Worm (Caenorhabditis elegans) whole organism, L4/young adult: ENCODE data around the gene str-113.

ENCODE experiments used
- W03F9.2 ChIP-seq: fragments of 150-350 bp; optimal IDR thresholded peaks from 2 replicates; lab custom pipeline; 2014; ENCODE audit warnings: missing biosample characterization, missing genetic modification characterization
- dao-5 ChIP-seq: sonication (generic microtip); optimal IDR thresholded peaks from 2 replicates; lab custom pipeline; 2016; ENCODE audit warnings: missing genotype, missing genetic modification characterization, moderate library complexity, missing compliant biosample characterization
- him-1 ChIP-seq: sonication (generic microtip); optimal IDR thresholded peaks from 2 replicates; lab custom pipeline; 2016; ENCODE audit warnings: missing genotype, missing genetic modification reagents, missing genetic modification characterization, missing compliant biosample characterization

The str-113 gene

DNA sequence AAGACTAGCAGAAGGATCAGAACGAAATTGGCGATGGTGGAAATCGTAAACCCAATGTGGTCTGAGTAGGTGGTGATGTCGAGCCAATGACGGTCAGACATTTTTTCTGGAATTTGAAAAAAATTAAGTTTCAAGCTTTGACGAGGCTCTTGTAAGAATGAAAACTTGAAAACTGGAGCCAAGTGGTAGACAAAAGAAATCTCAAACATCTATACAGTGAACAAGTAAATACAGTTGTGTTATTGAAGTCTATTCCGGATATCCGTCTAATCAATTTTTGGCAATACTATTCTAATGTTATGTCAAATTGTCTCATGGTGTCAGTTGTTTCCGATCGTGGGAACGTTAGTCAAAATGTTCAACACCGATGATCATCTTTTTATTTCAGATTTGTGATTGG lies at the start of gene str-113:
Gene str-113, minus strand, starts transcription at position 101 of the 400 bp plus-strand sequence.
- TF ChIP-seq him-1 (no peak), dao-5 (tag; lab: Kevin White, UChicago) (no peak), W03F9.2 (no peak)

ce11 chrV:3716279-3716887 lies 49.6 kb upstream of the str-113 start:
- TF ChIP-seq W03F9.2 (no peak), him-1 (peak; percentile 38)

ce11 chrV:3715488-3716019 lies 48.8 kb upstream of the str-113 start, which contains the start of gene nrsn-1:
nrsn-1 (minus strand) TSS chrV:3715969.
- TF ChIP-seq W03F9.2: no peak

DNA sequence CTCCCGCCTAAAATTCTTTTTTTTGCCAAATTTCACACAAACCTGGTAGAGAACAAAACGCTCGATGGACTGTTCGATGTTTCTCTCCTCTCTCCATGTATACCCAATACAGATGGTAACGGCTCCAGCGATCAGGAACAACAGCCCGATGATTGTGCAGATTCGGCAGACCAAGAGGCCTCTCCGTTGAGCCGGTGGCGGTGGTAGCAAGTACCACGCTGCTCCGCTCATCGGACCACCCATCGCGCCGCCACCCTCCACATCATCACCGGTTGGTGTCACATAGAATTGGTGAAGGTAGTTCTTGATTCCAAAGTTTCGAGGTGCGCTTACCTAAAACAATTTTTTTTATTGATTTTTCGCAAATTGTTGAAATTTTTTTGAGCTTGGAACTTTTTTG lies 48.0 kb upstream of the str-113 start:
- no peak for TF ChIP-seq him-1
- no peak for TF ChIP-seq W03F9.2
- no peak for TF ChIP-seq dao-5 (tag; lab: Kevin White, UChicago)

ce11 chrV:3712955-3713354 lies 46.2 kb upstream of the str-113 start:
- TF ChIP-seq W03F9.2: no peak

DNA sequence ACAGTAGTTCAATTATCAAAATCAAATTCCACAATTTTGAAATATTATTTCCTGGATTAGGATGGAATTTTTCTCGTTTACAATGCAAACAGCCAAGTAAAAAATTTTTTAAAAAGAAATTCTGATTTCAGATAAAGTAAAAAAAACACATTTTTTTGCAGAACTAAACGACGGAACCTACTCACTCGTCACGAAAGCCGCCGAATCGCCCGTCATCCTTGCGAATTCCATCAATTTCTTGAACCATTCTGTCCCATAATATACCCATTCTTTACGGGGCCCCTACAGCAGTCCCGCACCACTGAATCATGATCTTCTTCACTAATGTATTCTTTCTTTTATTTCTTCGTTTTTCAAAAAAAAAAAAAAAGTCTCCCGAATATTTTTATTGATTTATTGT lies 45.4 kb upstream of the str-113 start:
- TF ChIP-seq W03F9.2 (no peak), dao-5 (tag; lab: Kevin White, UChicago) (no peak), him-1 (peak; percentile 78)

DNA sequence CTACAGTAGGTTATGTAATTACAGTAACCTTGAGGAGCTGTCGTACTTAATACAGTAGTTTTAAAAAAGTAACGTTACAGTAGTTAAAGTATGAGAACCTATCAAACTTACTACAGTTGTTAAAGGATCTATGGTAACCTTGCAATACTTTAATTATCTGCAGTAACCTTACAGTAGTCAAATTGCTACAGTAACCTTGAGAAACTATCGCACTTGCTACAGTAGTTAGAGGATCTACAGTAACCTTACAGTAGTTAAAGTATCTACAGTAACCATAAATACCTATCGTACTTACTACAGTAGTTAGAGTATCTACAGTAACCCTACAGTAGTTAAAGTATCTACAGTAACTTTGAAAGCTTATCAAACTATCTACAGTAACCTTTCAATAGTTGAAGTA lies 44.8 kb upstream of the str-113 start:
- TF ChIP-seq dao-5 (tag; lab: Kevin White, UChicago) (no peak), him-1 (no peak), W03F9.2 (no peak)

DNA sequence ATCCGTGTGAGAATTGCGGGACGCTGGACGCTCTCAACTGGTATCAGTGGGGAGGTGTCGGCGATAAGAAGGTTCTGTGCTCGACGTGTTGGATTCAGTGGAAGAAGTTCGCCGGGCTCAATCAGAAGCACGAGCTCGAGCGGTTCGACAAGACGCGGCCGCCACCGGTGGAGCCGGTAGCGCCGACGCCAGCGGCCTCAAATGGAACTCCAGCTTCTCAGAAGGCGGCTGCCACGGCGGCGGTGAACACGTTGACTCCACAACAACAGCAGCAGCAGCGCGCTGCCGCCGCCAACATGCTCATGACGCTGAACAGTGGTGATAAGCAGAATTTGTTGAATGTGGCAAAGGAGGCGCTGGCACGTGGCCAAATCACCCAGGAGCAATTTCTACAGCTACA lies 40.1 kb upstream of the str-113 start:
- TF ChIP-seq W03F9.2 (no peak), dao-5 (tag; lab: Kevin White, UChicago) (no peak), him-1 (no peak)

DNA sequence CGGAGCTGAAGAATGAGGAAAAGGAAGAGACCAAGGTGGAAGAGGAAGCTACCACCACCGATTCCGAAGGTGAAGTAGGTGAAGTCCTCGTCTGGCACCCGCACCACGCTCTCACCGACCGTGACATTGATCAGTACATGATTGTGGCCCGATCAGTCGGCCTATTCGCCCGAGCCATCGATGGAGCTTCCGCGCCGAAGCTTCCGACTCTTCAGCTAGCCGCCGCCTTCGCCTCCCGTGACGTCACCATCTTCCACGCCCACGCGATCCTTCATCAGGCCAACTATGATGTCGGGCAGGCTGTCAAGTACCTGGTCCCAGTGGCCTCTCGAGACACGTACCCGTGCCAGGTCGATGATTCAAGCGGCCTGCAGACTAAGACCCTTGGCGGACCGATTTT lies 39.4 kb upstream of the str-113 start:
- TF ChIP-seq him-1 (no peak), dao-5 (tag; lab: Kevin White, UChicago) (no peak), W03F9.2 (no peak)

- no peak for TF ChIP-seq W03F9.2
- no peak for TF ChIP-seq him-1
- no peak for TF ChIP-seq dao-5 (tag; lab: Kevin White, UChicago)
These were observed 37.9 kb upstream of the str-113 start, which contains the start of gene lin-40 for ce11 chrV:3704688-3705087. lin-40 (plus strand) TSS chrV:3704988.

- TF ChIP-seq W03F9.2 (no peak), him-1 (peak; percentile 61), dao-5 (tag; lab: Kevin White, UChicago) (no peak)
These were observed 37.1 kb upstream of the str-113 start for ce11 chrV:3703888-3704287.

ce11 chrV:3702998-3703397 lies 36.2 kb upstream of the str-113 start:
- TF ChIP-seq W03F9.2 (no peak), him-1 (no peak), dao-5 (tag; lab: Kevin White, UChicago) (no peak)

- TF ChIP-seq W03F9.2 (no peak), him-1 (no peak), dao-5 (tag; lab: Kevin White, UChicago) (no peak)
These were observed 31.7 kb upstream of the str-113 start for ce11 chrV:3698497-3698896.

- TF ChIP-seq him-1: no peak
- no peak for TF ChIP-seq dao-5 (tag; lab: Kevin White, UChicago)
- no peak for TF ChIP-seq W03F9.2
These were observed 30.3 kb upstream of the str-113 start for ce11 chrV:3697071-3697470.

DNA sequence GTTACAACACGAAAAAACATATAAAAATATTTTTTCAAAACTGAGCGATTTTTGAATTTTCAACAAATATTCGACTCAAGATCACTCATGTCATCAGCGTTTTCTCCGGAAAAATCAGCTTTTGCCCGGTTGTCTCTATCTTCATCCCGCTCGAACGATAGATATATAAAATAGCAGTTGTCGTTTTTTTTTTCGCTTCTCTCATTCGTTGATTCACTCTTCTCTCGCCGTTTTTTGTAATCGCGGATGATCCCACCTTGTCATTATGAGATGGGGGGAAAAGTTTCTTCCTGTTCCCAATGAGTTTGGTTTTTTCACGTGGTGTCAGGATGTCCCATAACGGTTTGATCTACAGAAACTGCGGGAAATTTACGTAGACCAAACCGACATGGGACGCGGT lies 28.5 kb upstream of the str-113 start:
- TF ChIP-seq him-1 (no peak), W03F9.2 (no peak), dao-5 (tag; lab: Kevin White, UChicago) (no peak)

DNA sequence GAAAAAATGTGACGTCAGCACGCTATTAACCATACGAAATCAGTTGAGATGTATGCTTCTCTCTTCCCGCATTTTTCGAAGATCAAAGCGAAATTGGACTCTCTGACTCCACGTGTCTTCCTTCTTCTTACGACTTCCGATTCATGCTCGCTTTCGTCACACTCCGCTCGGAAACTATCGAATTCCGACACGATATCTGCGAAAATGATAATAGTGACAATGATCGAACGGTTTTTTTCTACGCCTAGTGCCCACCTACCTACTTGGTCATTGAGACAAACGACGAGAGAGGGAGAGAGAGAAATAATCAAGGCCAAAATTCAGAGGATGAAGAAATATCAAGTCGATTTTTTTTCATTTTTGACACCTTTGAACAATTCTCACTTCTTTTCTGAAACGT lies 26.9 kb upstream of the str-113 start:
- TF ChIP-seq W03F9.2 (no peak), dao-5 (tag; lab: Kevin White, UChicago) (no peak), him-1 (no peak)
